Worm (Caenorhabditis elegans): ENCODE results near the gene cpb-1.

Gene cpb-1

ce11 chrIII:9289815-9290214 is 32.3 kb upstream of the cpb-1 start (continued):
- TF ChIP-seq fkh-10 (GFP tag; optimal IDR thresholded peaks at IDR 0.05) (no peak), T20F7.1 (GFP tag; optimal IDR thresholded peaks at IDR 0.05) (peak; percentile 10), zip-2 (tag; optimal IDR thresholded peaks at IDR 0.05) (no peak), hif-1 (tag; optimal IDR thresholded peaks at IDR 0.05) (no peak), nhr-237 (tag; optimal IDR thresholded peaks at IDR 0.05) (no peak), hlh-11 (tag; optimal IDR thresholded peaks at IDR 0.05) (peak; percentile 94), F26F4.8 (GFP tag; conservative IDR thresholded peaks at IDR 0.05) (no peak), tra-1 (GFP tag; IDR thresholded peaks at IDR 0.05) (no peak), unc-130 (GFP tag; optimal IDR thresholded peaks at IDR 0.05) (no peak), madf-5 (GFP tag; IDR thresholded peaks at IDR 0.05) (no peak), unc-62 (GFP tag; optimal IDR thresholded peaks at IDR 0.05 in 1 of 2) (peak in 1 of 2 experiments; percentile 94), unc-62 (tag; optimal IDR thresholded peaks at IDR 0.05) (no peak), lim-7 (GFP tag; IDR thresholded peaks at IDR 0.05) (no peak), mes-2 (tag; optimal IDR thresholded peaks at IDR 0.05; ENCODE audit: poor library complexity, severe bottlenecking) (no peak), attf-4 (tag; optimal IDR thresholded peaks at IDR 0.05) (no peak), lin-1 (GFP tag; IDR thresholded peaks at IDR 0.05) (peak; percentile 37; the same call in 1 of the 2 replicates), ama-1 (optimal IDR thresholded peaks at IDR 0.05) (no peak), Y75B8A.6 (GFP tag; IDR thresholded peaks at IDR 0.05) (no peak), unc-39 (tag; optimal IDR thresholded peaks at IDR 0.05) (no peak), nhr-102 (tag; optimal IDR thresholded peaks at IDR 0.05) (peak; percentile 47), daf-19 (GFP tag; conservative IDR thresholded peaks at IDR 0.05) (no peak)

- no peak for TF ChIP-seq pha-4 (GFP tag; IDR thresholded peaks at IDR 0.05)
- no peak for TF ChIP-seq pha-4 (tag; optimal IDR thresholded peaks at IDR 0.05)
- no peak for TF ChIP-seq sdz-12 (GFP tag; optimal IDR thresholded peaks at IDR 0.05)
- peak; percentile 25 for TF ChIP-seq aha-1 (tag)
These were observed 24.8 kb upstream of the cpb-1 start, which contains the start of gene K01B6.4 for ce11 chrIII:9297345-9297744. Gene K01B6.4, minus strand, starts transcription at chrIII:9297445.

DNA sequence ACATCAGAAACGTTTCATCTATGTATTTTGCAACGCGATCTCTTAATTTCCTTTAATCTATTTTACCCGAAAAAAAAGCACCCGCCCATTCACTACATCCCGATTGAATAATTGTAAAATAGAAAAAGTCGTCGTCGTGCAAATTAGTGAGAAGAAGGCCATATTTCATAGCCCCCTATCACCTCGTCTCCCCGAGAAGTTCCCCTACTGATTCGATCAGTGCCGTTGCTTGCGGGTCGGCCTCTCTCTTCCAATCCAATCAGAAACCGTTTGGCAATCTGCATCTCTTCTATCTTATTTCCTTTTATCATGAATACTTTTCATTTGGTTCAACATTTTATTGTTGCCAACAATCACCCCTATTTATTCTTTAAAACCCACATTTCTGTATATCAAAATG is 23.0 kb upstream of the cpb-1 start:
- TF ChIP-seq aha-1 (tag) (no peak), unc-62 (GFP tag; optimal IDR thresholded peaks at IDR 0.05 in 1 of 2) (peak in 1 of 2 experiments; percentile 71), unc-62 (tag; optimal IDR thresholded peaks at IDR 0.05) (no peak), tag-97 (GFP tag; IDR thresholded peaks at IDR 0.05) (no peak)

DNA sequence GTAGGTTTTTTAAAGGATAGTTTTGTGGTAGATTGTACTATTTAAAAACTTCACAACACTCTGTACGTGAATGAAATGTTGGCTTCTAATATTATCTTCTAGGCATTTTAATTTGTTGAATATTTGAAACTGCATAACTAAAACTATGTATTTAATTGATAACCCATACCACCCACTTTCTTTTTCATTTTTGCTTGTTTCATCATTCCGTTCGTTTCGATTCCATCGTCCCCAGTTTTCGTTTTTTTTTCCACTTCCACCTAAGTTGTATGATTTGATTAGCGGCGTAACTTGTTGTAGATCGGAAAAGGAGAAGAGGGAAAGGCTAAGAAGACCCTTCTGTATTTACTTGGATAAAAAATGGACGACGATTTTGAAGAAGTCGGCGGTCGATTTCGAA is 22.2 kb upstream of the cpb-1 start, which contains the start of gene K01B6.3:
K01B6.3 (plus strand) TSS at position 301 of the 400 bp plus-strand sequence.
- TF ChIP-seq ceh-44 (GFP tag; IDR thresholded peaks at IDR 0.05): no peak
- no peak for TF ChIP-seq unc-62 (GFP tag; optimal IDR thresholded peaks at IDR 0.05 in 1 of 2)
- no peak for TF ChIP-seq unc-62 (tag; optimal IDR thresholded peaks at IDR 0.05)
- TF ChIP-seq mep-1 (tag; optimal IDR thresholded peaks at IDR 0.05): no peak
- no peak for TF ChIP-seq hmg-1.1 (GFP tag; IDR thresholded peaks at IDR 0.05)
- TF ChIP-seq pha-4 (GFP tag; IDR thresholded peaks at IDR 0.05): no peak
- no peak for TF ChIP-seq pha-4 (tag; optimal IDR thresholded peaks at IDR 0.05)
- TF ChIP-seq lsy-2 (tag; optimal IDR thresholded peaks at IDR 0.05): no peak
- no peak for TF ChIP-seq ZK546.5 (tag; optimal IDR thresholded peaks at IDR 0.05)
- TF ChIP-seq tag-97 (GFP tag; IDR thresholded peaks at IDR 0.05): no peak
- TF ChIP-seq fos-1 (tag; optimal IDR thresholded peaks at IDR 0.05): no peak
- TF ChIP-seq ceh-20 (GFP tag; IDR thresholded peaks at IDR 0.05): no peak
- no peak for TF ChIP-seq zfp-2 (tag; optimal IDR thresholded peaks at IDR 0.05)

DNA sequence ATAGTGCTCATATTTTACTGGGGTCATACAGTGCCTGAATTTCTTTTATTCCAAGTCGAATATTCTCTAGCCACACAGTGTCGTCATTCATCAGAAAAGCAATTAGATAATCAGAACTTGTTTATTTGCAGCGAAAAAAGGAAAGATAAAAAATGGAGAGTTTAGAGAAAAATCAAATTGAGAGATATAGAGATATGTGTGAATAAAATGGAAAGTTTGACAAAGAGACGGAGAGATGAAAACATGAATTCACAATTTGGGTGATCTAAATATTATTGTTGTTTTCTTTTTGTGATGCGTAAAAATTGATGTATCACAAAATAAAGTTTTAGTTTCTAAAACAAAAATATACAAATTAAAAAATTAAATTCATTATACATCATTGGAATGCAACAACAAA is 21.4 kb upstream of the cpb-1 start:
- TF ChIP-seq ceh-62 (tag; optimal IDR thresholded peaks at IDR 0.05): no peak
- TF ChIP-seq F49E8.2 (tag; optimal IDR thresholded peaks at IDR 0.05; ENCODE audit: borderline replicate concordance): no peak
- no peak for TF ChIP-seq mdt-29 (GFP tag; IDR thresholded peaks at IDR 0.05)
- TF ChIP-seq nhr-28 (tag; optimal IDR thresholded peaks at IDR 0.05): peak; percentile 32
- TF ChIP-seq ctbp-1 (GFP tag; IDR thresholded peaks at IDR 0.05): no peak
- TF ChIP-seq sdz-12 (GFP tag; optimal IDR thresholded peaks at IDR 0.05): no peak

All from whole organism, L4 larva.